Worm (Caenorhabditis elegans) whole organism, L4/young adult: ENCODE results near the gene rpl-21.

Experiments used
- dao-5 ChIP-seq: sonication (generic microtip); optimal IDR thresholded peaks from 2 replicates; lab custom pipeline; 2016; ENCODE audit warnings: missing genotype, missing genetic modification characterization, moderate library complexity, missing compliant biosample characterization
- him-1 ChIP-seq: sonication (generic microtip); optimal IDR thresholded peaks from 2 replicates; lab custom pipeline; 2016; ENCODE audit warnings: missing genotype, missing genetic modification reagents, missing genetic modification characterization, missing compliant biosample characterization

- TF ChIP-seq dao-5 (no peak), him-1 (tag; lab: Kevin White, UChicago) (no peak)
Measured at ce11 chrIII:8121132-8121531, 8.9 kb downstream of the rpl-21 start, which contains the start of gene gei-8.
